Worm (Caenorhabditis elegans) whole organism, L4 larva: ENCODE measurements around the gene T28C6.5.

ENCODE experiments used
- F37D6.2 ChIP-seq: sonication (generic microtip); optimal IDR thresholded peaks from 2 replicates; lab custom pipeline; 2016; ENCODE audit warnings: mild to moderate bottlenecking, missing genetic modification characterization, missing compliant biosample characterization
- F44E2.7 ChIP-seq: fragments of 200-800 bp; sonication (Bioruptor generic); IDR thresholded peaks from 2 replicates; pipeline ENCODE4 v2.1.2; 2022; ENCODE audit warnings: missing genetic modification characterization, missing compliant biosample characterization
- F49E8.2 ChIP-seq: sonication (generic microtip); optimal IDR thresholded peaks from 2 replicates; lab custom pipeline; 2016; ENCODE audit warnings: missing compliant biosample characterization, mild to moderate bottlenecking, missing genetic modification characterization, borderline replicate concordance
- R02D3.7 ChIP-seq: fragments of 150-350 bp; sonication (generic microtip); optimal IDR thresholded peaks from 3 replicates; lab custom pipeline; 2014; ENCODE audit warnings: missing biosample characterization, missing genetic modification characterization
- Y5F2A.4 ChIP-seq: fragments of 200-800 bp; sonication (Bioruptor generic); optimal IDR thresholded peaks from 2 replicates; lab custom pipeline; 2018; ENCODE audit warnings: mild to moderate bottlenecking, missing genetic modification characterization, missing compliant biosample characterization
- aha-1 ChIP-seq: fragments of 150-350 bp; peaks from one replicate; lab custom pipeline; 2014; ENCODE audit warnings: missing biosample characterization, missing genetic modification characterization
- aly-2 ChIP-seq: sonication (generic microtip); optimal IDR thresholded peaks from 2 replicates; lab custom pipeline; 2018; ENCODE audit warnings: missing biosample characterization, missing genetic modification characterization
- cey-2 ChIP-seq: sonication (generic microtip); optimal IDR thresholded peaks from 3 replicates; lab custom pipeline; 2017; ENCODE audit warnings: missing genetic modification characterization, mild to moderate bottlenecking, missing compliant biosample characterization, antibody characterized with exemption, borderline replicate concordance; ENCODE audit not compliant: insufficient read depth
- ctbp-1 ChIP-seq: fragments of 200-800 bp; sonication (Bioruptor generic); IDR thresholded peaks from 2 replicates; pipeline ENCODE4 v1.3.6; 2022; ENCODE audit warnings: missing genetic modification reagents, missing genetic modification characterization, missing compliant biosample characterization
- daf-16 ChIP-seq, 3 experiments: sonication (generic microtip); optimal IDR thresholded peaks; 2 replicates each; lab custom pipeline; 2016 to 2017; ENCODE audit warnings: missing genetic modification characterization in 3 of 3, missing genetic modification reagents in 3 of 3, mild to moderate bottlenecking in 2 of 3, missing compliant biosample characterization in 2 of 3, missing biosample characterization in 1 of 3, moderate library complexity in 1 of 3
- dmd-8 ChIP-seq: fragments of 200-800 bp; sonication (Bioruptor generic); IDR thresholded peaks from 2 replicates; pipeline ENCODE4 v1.3.6; 2022; ENCODE audit warnings: missing genetic modification characterization, missing compliant biosample characterization
- dpl-1 ChIP-seq: fragments of 150-350 bp; optimal IDR thresholded peaks from 2 replicates; lab custom pipeline; 2014; ENCODE audit warnings: missing biosample characterization, missing genetic modification reagents, missing genetic modification characterization
- dve-1 ChIP-seq: sonication (generic microtip); optimal IDR thresholded peaks from 2 replicates; lab custom pipeline; 2017; ENCODE audit warnings: antibody characterized with exemption, mild to moderate bottlenecking, missing genetic modification characterization, missing compliant biosample characterization; ENCODE audit not compliant: insufficient read depth
- fkh-10 ChIP-seq: fragments of 150-350 bp; optimal IDR thresholded peaks from 2 replicates; lab custom pipeline; 2014; ENCODE audit warnings: missing biosample characterization, missing genetic modification reagents, missing genetic modification characterization
- gei-8 ChIP-seq: fragments of 200-800 bp; sonication (Bioruptor generic); optimal IDR thresholded peaks from 2 replicates; lab custom pipeline; 2018; ENCODE audit warnings: mild to moderate bottlenecking, missing genetic modification characterization, missing compliant biosample characterization
- hif-1 ChIP-seq, 2 experiments: sonication (generic microtip); optimal IDR thresholded peaks; 2 replicates each; lab custom pipeline; 2016 to 2017; ENCODE audit warnings: missing compliant biosample characterization in 2 of 2, missing genetic modification characterization in 2 of 2, missing genetic modification reagents in 2 of 2, missing genotype in 2 of 2, mild to moderate bottlenecking in 1 of 2
- hlh-30 ChIP-seq: sonication (generic microtip); optimal IDR thresholded peaks from 2 replicates; lab custom pipeline; 2017; ENCODE audit warnings: antibody characterized with exemption, mild to moderate bottlenecking, missing genetic modification characterization, missing compliant biosample characterization; ENCODE audit not compliant: insufficient read depth
- hmg-1.1 ChIP-seq: fragments of 200-800 bp; sonication (Bioruptor generic); IDR thresholded peaks from 2 replicates; pipeline ENCODE4 v1.3.6; 2022; ENCODE audit warnings: missing genetic modification reagents, missing genetic modification characterization, missing compliant biosample characterization
- lin-1 ChIP-seq: fragments of 200-800 bp; sonication (Bioruptor generic); IDR thresholded peaks from 2 replicates; pipeline ENCODE4 v1.3.6; 2022; ENCODE audit warnings: missing genetic modification reagents, missing genetic modification characterization, missing compliant biosample characterization
- lin-13 ChIP-seq: fragments of 150-350 bp; optimal IDR thresholded peaks from 2 replicates; lab custom pipeline; 2014; ENCODE audit warnings: missing biosample characterization, missing genetic modification reagents, missing genetic modification characterization
- lin-15B ChIP-seq: fragments of 150-350 bp; sonication (generic microtip); optimal IDR thresholded peaks from 3 replicates; lab custom pipeline; 2014; ENCODE audit warnings: missing biosample characterization, missing genetic modification characterization
- lin-29 ChIP-seq: fragments of 200-800 bp; sonication (Bioruptor generic); IDR thresholded peaks from 2 replicates; pipeline ENCODE4 v1.3.6; 2022; ENCODE audit warnings: missing genetic modification reagents, missing genetic modification characterization, missing compliant biosample characterization
- lin-39 ChIP-seq: fragments of 150-350 bp; optimal IDR thresholded peaks from 2 replicates; lab custom pipeline; 2014; ENCODE audit warnings: missing biosample characterization, missing genetic modification reagents, missing genetic modification characterization
- lsy-2 ChIP-seq, 2 experiments: fragments of 150-350 bp in 1 of 2; sonication (generic microtip) in 1 of 2; optimal IDR thresholded peaks; 2 replicates each; lab custom pipeline; 2014 to 2017; ENCODE audit warnings: missing biosample characterization in 2 of 2, missing genetic modification characterization in 2 of 2
- mxl-3 ChIP-seq: fragments of 200-800 bp; sonication (Bioruptor generic); optimal IDR thresholded peaks from 2 replicates; lab custom pipeline; 2018; ENCODE audit warnings: mild to moderate bottlenecking, missing genetic modification characterization, missing compliant biosample characterization
- nhr-102 ChIP-seq: sonication (generic microtip); optimal IDR thresholded peaks from 2 replicates; lab custom pipeline; 2016; ENCODE audit warnings: mild to moderate bottlenecking, missing genetic modification characterization, moderate library complexity, missing compliant biosample characterization
- nhr-237 ChIP-seq: sonication (generic microtip); optimal IDR thresholded peaks from 2 replicates; lab custom pipeline; 2017; ENCODE audit warnings: missing biosample characterization, missing genetic modification characterization
- nhr-25 ChIP-seq: sonication (generic microtip); optimal IDR thresholded peaks from 2 replicates; lab custom pipeline; 2017; ENCODE audit warnings: missing genetic modification characterization, mild to moderate bottlenecking, missing compliant biosample characterization, antibody characterized with exemption, moderate library complexity, borderline replicate concordance; ENCODE audit not compliant: insufficient read depth
- nhr-28 ChIP-seq: fragments of 150-350 bp; optimal IDR thresholded peaks from 2 replicates; lab custom pipeline; 2014; ENCODE audit warnings: missing biosample characterization, missing genetic modification characterization
- nhr-42 ChIP-seq: fragments of 200-800 bp; sonication (Bioruptor generic); IDR thresholded peaks from 2 replicates; pipeline ENCODE4 v1.3.6; 2022; ENCODE audit warnings: missing genetic modification characterization, missing compliant biosample characterization
- php-3 ChIP-seq: fragments of 200-800 bp; sonication (Bioruptor generic); IDR thresholded peaks from 2 replicates; pipeline ENCODE4 v1.3.6; 2022; ENCODE audit warnings: missing genetic modification reagents, missing genetic modification characterization, missing compliant biosample characterization
- pqm-1 ChIP-seq: sonication (generic microtip); optimal IDR thresholded peaks from 2 replicates; lab custom pipeline; 2017; ENCODE audit warnings: missing biosample characterization, missing genetic modification characterization
- rbr-2 ChIP-seq: sonication (generic microtip); optimal IDR thresholded peaks from 2 replicates; lab custom pipeline; 2016; ENCODE audit warnings: missing genotype, missing genetic modification characterization, missing compliant biosample characterization
- sdz-12 ChIP-seq: fragments of 200-800 bp; sonication (Bioruptor generic); optimal IDR thresholded peaks from 2 replicates; lab custom pipeline; 2018; ENCODE audit warnings: mild to moderate bottlenecking, missing genetic modification characterization, missing compliant biosample characterization
- snpc-4 ChIP-seq: fragments of 150-350 bp; optimal IDR thresholded peaks from 2 replicates; lab custom pipeline; 2014; ENCODE audit warnings: missing biosample characterization, missing genetic modification characterization
- unc-39 ChIP-seq: sonication (generic microtip); optimal IDR thresholded peaks from 2 replicates; lab custom pipeline; 2017; ENCODE audit warnings: missing biosample characterization, missing genetic modification characterization
- unc-62 ChIP-seq, 3 experiments: fragments of 150-350 bp in 1 of 3; sonication (generic microtip); optimal IDR thresholded peaks in 2 of 3; peaks in 1 of 3; 1 replicate in 1 of 3; 2 replicates in 2 of 3; lab custom pipeline; 2014 to 2017; ENCODE audit warnings: missing biosample characterization in 3 of 3, missing genetic modification characterization in 3 of 3, missing genetic modification reagents in 3 of 3, missing genotype in 1 of 3
- zfp-2 ChIP-seq: sonication (generic microtip); optimal IDR thresholded peaks from 2 replicates; lab custom pipeline; 2016; ENCODE audit warnings: mild to moderate bottlenecking, missing genetic modification characterization, missing compliant biosample characterization

T28C6.5 gene

DNA sequence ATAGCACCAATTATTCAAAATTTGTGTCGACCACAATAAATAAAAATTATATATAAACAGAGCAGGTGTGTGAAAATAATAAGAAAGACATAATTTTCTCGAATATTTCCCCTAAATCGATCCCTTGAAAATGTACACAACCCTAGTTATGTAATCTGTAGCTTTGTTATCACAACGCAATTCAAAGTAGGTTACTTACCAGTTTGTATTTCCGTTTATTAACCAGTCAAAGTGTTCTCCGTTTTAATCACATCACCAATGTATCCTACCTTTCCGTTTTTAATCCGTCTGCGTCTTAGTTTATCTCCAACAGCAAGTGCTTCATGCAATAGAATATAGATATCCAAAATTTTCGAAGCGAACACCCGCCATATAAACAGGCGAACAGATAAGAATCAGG is 32.1 kb downstream of the T28C6.5 start:
- TF ChIP-seq zfp-2 (tag; lab: Kevin White, UChicago), result no peak
- TF ChIP-seq aha-1 (tag; lab: Kevin White, UChicago), result peak; percentile 67

DNA sequence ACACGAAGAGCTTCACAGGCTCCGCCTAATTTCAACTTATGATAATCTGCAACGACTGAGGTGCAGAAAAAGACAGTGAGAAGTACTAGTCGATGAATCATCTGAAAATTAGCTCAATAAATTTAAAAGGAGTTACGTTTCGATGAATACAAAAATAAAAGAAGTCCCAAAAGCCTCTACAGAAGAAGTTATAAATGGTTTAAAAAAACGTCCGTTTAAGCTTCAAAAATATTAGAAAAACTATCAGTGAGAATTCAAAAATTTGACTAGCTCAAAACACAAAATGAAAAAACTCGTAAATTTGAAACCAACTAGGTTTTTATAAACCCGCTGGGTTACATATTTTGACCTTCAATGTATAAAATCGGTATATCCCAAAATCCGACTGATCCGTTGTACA is 34.7 kb downstream of the T28C6.5 start, which contains the start of gene T11B7.5:
Gene T11B7.5, minus strand, starts transcription at position 101 of the 400 bp plus-strand sequence.
- TF ChIP-seq aha-1 (tag; lab: Kevin White, UChicago) (peak; percentile 17), R02D3.7 (tag; lab: Kevin White, UChicago) (no peak)
- TF ChIP-seq, all 104 proteins: peak for 1

DNA sequence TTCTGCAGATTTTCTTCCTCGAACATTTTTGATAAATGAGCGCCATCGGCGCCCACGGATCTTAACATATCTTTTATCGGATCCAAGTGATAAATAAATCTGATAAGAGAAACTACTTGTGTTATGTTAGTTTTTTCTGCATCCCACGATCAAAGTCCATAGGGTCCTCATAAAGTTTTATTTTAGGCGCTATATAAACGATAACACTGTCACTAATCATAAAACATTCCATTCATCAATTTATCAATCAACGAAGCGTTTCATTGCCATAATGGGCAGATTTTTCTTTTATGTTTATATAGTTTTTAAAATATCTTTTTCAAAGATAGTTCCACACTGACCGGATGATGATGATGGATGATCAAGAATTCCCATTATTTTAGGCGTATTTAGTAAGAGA is 43.4 kb downstream of the T28C6.5 start:
- peak in 1 of 2 experiments; percentile 13 for TF ChIP-seq daf-16 (GFP tag; optimal IDR thresholded peaks at IDR 0.05; lab: Kevin White, UChicago)
- no peak for TF ChIP-seq daf-16 (tag; optimal IDR thresholded peaks at IDR 0.05; lab: Kevin White, UChicago)
- no peak for TF ChIP-seq lsy-2 (tag; optimal IDR thresholded peaks at IDR 0.05; lab: Kevin White, UChicago)
- peak; percentile 13 for TF ChIP-seq cey-2 (tag; lab: Kevin White, UChicago)
- no peak for TF ChIP-seq nhr-42 (GFP tag; lab: Robert Waterston, UW)
- TF ChIP-seq nhr-28, result peak; percentile 41
- peak in 1 of 2 experiments; percentile 98 for TF ChIP-seq unc-62 (GFP tag; optimal IDR thresholded peaks at IDR 0.05 in 1 of 2; lab: Kevin White, UChicago)
- no peak for TF ChIP-seq unc-62 (tag; optimal IDR thresholded peaks at IDR 0.05; lab: Kevin White, UChicago)

DNA sequence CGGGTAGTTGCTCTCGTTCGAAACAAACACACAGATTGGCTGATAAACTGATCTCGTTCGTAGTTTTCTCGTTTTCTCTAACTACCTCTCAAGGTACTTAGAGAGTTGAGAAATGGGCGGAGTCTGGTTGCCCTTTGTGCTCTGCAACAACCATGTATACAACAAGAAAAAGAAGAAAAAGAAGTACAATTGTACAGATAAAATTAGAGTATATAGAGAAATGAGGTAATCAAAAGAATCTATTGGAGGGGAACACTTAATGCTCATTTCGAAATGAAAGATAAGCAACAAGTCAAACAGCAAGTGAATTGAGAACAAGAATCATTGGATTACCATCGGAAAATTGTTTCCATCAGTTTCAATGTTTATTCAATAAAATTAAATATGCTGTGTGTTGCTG is 44.1 kb downstream of the T28C6.5 start, which contains the start of gene C09G9.1:
Gene C09G9.1, minus strand, starts transcription at position 143 of the 400 bp plus-strand sequence.
- TF ChIP-seq dmd-8 (GFP tag; lab: Robert Waterston, UW) (no peak), daf-16 (GFP tag; optimal IDR thresholded peaks at IDR 0.05; lab: Kevin White, UChicago) (no peak), daf-16 (tag; optimal IDR thresholded peaks at IDR 0.05; lab: Kevin White, UChicago) (peak; percentile 23), Y5F2A.4 (GFP tag; lab: Kevin White, UChicago) (no peak), dve-1 (tag; lab: Kevin White, UChicago) (peak; percentile 40), ctbp-1 (GFP tag; lab: Robert Waterston, UW) (no peak), nhr-28 (peak; percentile 51), pqm-1 (tag; lab: Kevin White, UChicago) (peak; percentile 67), F49E8.2 (tag; lab: Kevin White, UChicago) (no peak), nhr-237 (tag; lab: Kevin White, UChicago) (no peak), F44E2.7 (GFP tag; lab: Robert Waterston, UW) (no peak), nhr-102 (tag; lab: Kevin White, UChicago) (no peak), unc-62 (GFP tag; optimal IDR thresholded peaks at IDR 0.05 in 1 of 2; lab: Kevin White, UChicago) (peak in 1 of 2 experiments; percentile 51), unc-62 (tag; optimal IDR thresholded peaks at IDR 0.05; lab: Kevin White, UChicago) (no peak), nhr-25 (tag; lab: Kevin White, UChicago) (no peak)

DNA sequence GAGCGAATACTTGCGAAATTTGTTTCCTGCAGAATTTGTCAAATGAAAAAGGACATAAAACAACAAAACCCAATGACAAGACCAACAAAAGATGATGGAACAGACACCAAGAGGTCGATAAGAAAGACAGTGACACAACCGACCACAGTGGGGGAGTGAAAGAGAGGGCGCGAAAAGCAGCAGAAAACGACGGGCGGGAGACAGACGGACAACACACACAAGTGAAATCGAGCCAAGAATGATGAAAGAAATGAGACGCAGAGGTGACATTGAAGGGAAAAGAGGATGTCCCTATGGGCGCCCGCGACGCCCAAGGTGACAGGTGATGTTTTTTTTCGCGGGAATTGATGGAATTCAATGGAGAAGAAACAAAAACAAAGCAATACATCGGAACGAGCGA is 44.8 kb downstream of the T28C6.5 start:
- TF ChIP-seq lin-1 (GFP tag; lab: Robert Waterston, UW) (peak; percentile 75), hlh-30 (tag; lab: Kevin White, UChicago) (peak; percentile 79), lin-15B (tag; lab: Kevin White, UChicago) (no peak), sdz-12 (GFP tag; lab: Kevin White, UChicago) (no peak), mxl-3 (GFP tag; lab: Kevin White, UChicago) (peak; percentile 85), lin-39 (tag; lab: Kevin White, UChicago) (no peak), unc-39 (no peak), dpl-1 (GFP tag; lab: Kevin White, UChicago) (peak; percentile 64), dmd-8 (GFP tag; lab: Robert Waterston, UW) (no peak), zfp-2 (tag; lab: Kevin White, UChicago) (no peak), F37D6.2 (tag; lab: Kevin White, UChicago) (no peak), daf-16 (GFP tag; optimal IDR thresholded peaks at IDR 0.05; lab: Kevin White, UChicago) (peak in 1 of 2 experiments; percentile 92), daf-16 (tag; optimal IDR thresholded peaks at IDR 0.05; lab: Kevin White, UChicago) (peak; percentile 63), lin-13 (GFP tag; lab: Kevin White, UChicago) (peak; percentile 47), rbr-2 (tag; lab: Kevin White, UChicago) (peak; percentile 46), hif-1 (tag; optimal IDR thresholded peaks at IDR 0.05; lab: Kevin White, UChicago) (peak in 1 of 2 experiments; percentile 42), aly-2 (tag; lab: Kevin White, UChicago) (no peak), unc-62 (GFP tag; optimal IDR thresholded peaks at IDR 0.05 in 1 of 2; lab: Kevin White, UChicago) (peak in 1 of 2 experiments; percentile 96), unc-62 (tag; optimal IDR thresholded peaks at IDR 0.05; lab: Kevin White, UChicago) (no peak), lin-29 (GFP tag; lab: Robert Waterston, UW) (no peak), php-3 (GFP tag; lab: Robert Waterston, UW) (0 out of 2 replicates have a peak, but pooled peaks have one; percentile 35), aha-1 (tag; lab: Kevin White, UChicago) (peak; percentile 98), hmg-1.1 (GFP tag; lab: Robert Waterston, UW) (peak; percentile 59; the same call in 1 of the 2 replicates), cey-2 (tag; lab: Kevin White, UChicago) (peak; percentile 2), ctbp-1 (GFP tag; lab: Robert Waterston, UW) (no peak), snpc-4 (tag; lab: Kevin White, UChicago) (no peak), gei-8 (GFP tag; lab: Kevin White, UChicago) (peak; percentile 8), nhr-42 (GFP tag; lab: Robert Waterston, UW) (no peak), fkh-10 (GFP tag; lab: Kevin White, UChicago) (no peak)
